Worm (Caenorhabditis elegans) whole organism, early embryonic: ENCODE data around the gene tni-4.

Source experiments
- ama-1 ChIP-seq: fragments of 150-350 bp; optimal IDR thresholded peaks from 2 replicates; lab custom pipeline; 2014
- ceh-36 ChIP-seq: sonication (generic microtip); optimal IDR thresholded peaks from 2 replicates; lab custom pipeline; 2016; ENCODE audit warnings: missing genetic modification characterization, inconsistent platforms, missing compliant biosample characterization
- flt-1 ChIP-seq: fragments of 200-800 bp; sonication (Bioruptor generic); IDR thresholded peaks from 2 replicates; pipeline ENCODE4 v1.3.6; 2022; ENCODE audit warnings: missing genetic modification characterization, missing compliant biosample characterization
- hnd-1 ChIP-seq: sonication (generic microtip); optimal IDR thresholded peaks from 2 replicates; lab custom pipeline; 2016; ENCODE audit warnings: missing genetic modification characterization, missing compliant biosample characterization
- sea-1 ChIP-seq: fragments of 200-800 bp; sonication (Bioruptor generic); conservative IDR thresholded peaks from 2 replicates; pipeline ENCODE4 v1.3.6; 2022; ENCODE audit warnings: missing genetic modification characterization, missing compliant biosample characterization
- tbx-11 ChIP-seq: fragments of 200-800 bp; sonication (Bioruptor generic); IDR thresholded peaks from 2 replicates; pipeline ENCODE4 v1.3.6; 2022; ENCODE audit warnings: missing genetic modification characterization, missing compliant biosample characterization
- tbx-37 ChIP-seq: fragments of 200-800 bp; sonication (Bioruptor generic); conservative IDR thresholded peaks from 2 replicates; pipeline ENCODE4 v1.3.6; 2022; ENCODE audit warnings: missing genetic modification reagents, missing genetic modification characterization, missing compliant biosample characterization
- tra-4 ChIP-seq: sonication (generic microtip); optimal IDR thresholded peaks from 2 replicates; lab custom pipeline; 2017; ENCODE audit warnings: missing genetic modification characterization, missing compliant biosample characterization

- TF ChIP-seq ceh-36 (tag; lab: Kevin White, UChicago) (no peak), ama-1 (no peak), tbx-11 (GFP tag; lab: Robert Waterston, UW) (no peak), flt-1 (GFP tag; lab: Robert Waterston, UW) (no peak), sea-1 (GFP tag; lab: Robert Waterston, UW) (no peak), tra-4 (no peak), tbx-37 (GFP tag; lab: Robert Waterston, UW) (no peak), hnd-1 (tag; lab: Kevin White, UChicago) (no peak)
Observed at ce11 chrIV:5215092-5215491, 10.7 kb downstream of the tni-4 start, which contains the start of gene Y59E9AL.4.
